Fruit fly (Drosophila melanogaster): ENCODE measurements around the gene CG2157.

DNA sequence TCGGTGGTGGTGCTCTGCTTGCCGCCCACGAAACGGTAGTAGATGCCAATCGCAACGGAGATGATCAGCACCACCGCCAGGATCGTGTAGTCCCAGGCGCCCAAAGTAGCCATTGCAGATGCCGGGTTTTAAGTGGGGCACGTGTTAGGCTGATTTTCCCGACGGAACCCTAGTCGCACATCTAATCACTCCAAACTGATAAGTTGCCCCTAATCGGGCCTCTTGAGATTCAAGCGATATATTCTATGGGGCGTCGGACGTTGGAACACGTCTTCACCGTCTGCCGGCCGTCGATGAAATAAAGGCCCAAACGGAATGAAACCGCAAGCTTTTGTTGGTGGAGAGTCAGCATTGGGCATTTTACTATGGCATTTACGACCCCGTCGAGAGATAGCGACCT lies 24.3 kb upstream of the CG2157 start, which contains the start of gene CG32669:
- TF ChIP-seq usp (GFP tag; optimal IDR thresholded peaks at IDR 0.05) (no peak), pan (optimal IDR thresholded peaks at IDR 0.05) (no peak)

All from whole organism.